Worm (Caenorhabditis elegans): ENCODE data around the gene twk-34.

ce11 chrV:15704745-15705144 lies at the start of gene twk-34:
- no peak for TF ChIP-seq ceh-39 (tag; optimal IDR thresholded peaks at IDR 0.05)
- no peak for TF ChIP-seq nhr-12 (tag; optimal IDR thresholded peaks at IDR 0.05)
- no peak for TF ChIP-seq unc-39 (tag; optimal IDR thresholded peaks at IDR 0.05)
- TF ChIP-seq unc-62 (GFP tag; optimal IDR thresholded peaks at IDR 0.05) = no peak
- no peak for TF ChIP-seq nhr-2 (tag; optimal IDR thresholded peaks at IDR 0.05)
- no peak for TF ChIP-seq ztf-11 (tag; optimal IDR thresholded peaks at IDR 0.05)
